Fruit fly (Drosophila melanogaster) whole organism, prepupa: ENCODE data around the gene CG42781.

Source experiments
- CG11902 ChIP-seq: fragments of 200-800 bp; sonication (Bioruptor generic); optimal IDR thresholded peaks from 3 replicates; lab custom pipeline; 2016; ENCODE audit warnings: missing biosample characterization, missing genetic modification characterization
- CG15336 ChIP-seq: fragments of 200-800 bp; sonication (Bioruptor generic); IDR thresholded peaks from 2 replicates; pipeline ENCODE4 v1.3.6; 2022; ENCODE audit warnings: missing biosample characterization, missing genetic modification characterization
- CG3919 ChIP-seq: fragments of 200-800 bp; sonication (Bioruptor generic); optimal IDR thresholded peaks from 3 replicates; lab custom pipeline; 2016; ENCODE audit warnings: missing biosample characterization, missing genetic modification characterization
- esn ChIP-seq: fragments of 200-800 bp; sonication (Bioruptor generic); optimal IDR thresholded peaks from 2 replicates; lab custom pipeline; 2016; ENCODE audit warnings: missing biosample characterization, mild to moderate bottlenecking, missing genetic modification characterization, moderate library complexity
- pdm3 ChIP-seq: fragments of 200-800 bp; sonication (Bioruptor generic); optimal IDR thresholded peaks from 3 replicates; lab custom pipeline; 2016; ENCODE audit warnings: missing biosample characterization, missing genetic modification characterization

DNA sequence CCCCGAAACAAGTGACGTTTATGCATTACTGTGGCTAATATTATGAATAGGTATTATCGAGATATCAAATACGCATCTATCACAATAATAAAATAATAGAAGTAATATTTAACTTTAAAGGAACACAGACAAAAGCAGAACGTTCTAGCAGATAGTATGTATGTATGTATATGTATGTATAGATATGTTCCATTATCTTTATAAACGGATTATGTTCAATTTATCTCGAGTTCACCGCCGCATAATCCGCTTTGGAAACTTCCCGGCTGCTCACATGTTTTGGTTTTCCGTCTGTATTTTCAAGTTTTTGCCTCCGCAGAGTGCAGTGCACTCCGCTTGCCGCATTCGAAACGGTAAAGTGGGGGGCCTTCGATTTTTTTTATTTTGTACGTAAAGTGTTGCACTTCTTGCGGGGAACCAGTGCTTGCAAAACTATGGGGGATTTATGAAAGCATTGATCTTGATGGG, 47.2 kb downstream of the CG42781 start:
- peak; percentile 81 for TF ChIP-seq esn (GFP tag; lab: Kevin White, UChicago)
- TF ChIP-seq pdm3 (GFP tag; lab: Kevin White, UChicago), result peak; percentile 58
- TF ChIP-seq CG3919 (GFP tag; lab: Kevin White, UChicago), result peak; percentile 59
- TF ChIP-seq CG15336 (GFP tag; lab: Robert Waterston, UW), result peak; percentile 78
- TF ChIP-seq CG11902 (GFP tag; lab: Kevin White, UChicago), result peak; percentile 24
